Fruit fly (Drosophila melanogaster): ENCODE results near the gene CG12065.

DNA sequence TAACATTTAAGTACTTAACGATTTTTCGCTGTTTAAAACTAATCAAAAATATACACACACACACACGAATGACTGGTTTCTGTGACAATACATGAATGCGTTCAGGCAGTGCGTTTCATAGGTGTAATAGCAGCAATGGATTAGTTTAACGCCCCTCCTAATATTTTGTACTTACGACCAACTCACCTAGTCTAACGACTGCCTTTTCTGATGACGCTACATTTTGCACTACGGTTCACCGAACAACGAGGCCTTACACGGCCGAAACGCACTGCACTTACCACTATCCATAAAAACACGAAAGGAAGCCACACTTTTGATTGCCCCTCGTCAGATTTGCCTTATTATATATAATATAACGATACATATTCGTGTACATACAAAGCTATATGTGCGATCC lies 27.1 kb downstream of the CG12065 start:
- TF ChIP-seq Jra (GFP tag; optimal IDR thresholded peaks at IDR 0.05) = no peak
- TF ChIP-seq pan (optimal IDR thresholded peaks at IDR 0.05) = no peak
- TF ChIP-seq Hnf4 (GFP tag; optimal IDR thresholded peaks at IDR 0.05) = no peak
- no peak for TF ChIP-seq Dif (GFP tag; optimal IDR thresholded peaks at IDR 0.05; ENCODE audit: partially characterized antibody)
- no peak for TF ChIP-seq sv (GFP tag; optimal IDR thresholded peaks at IDR 0.05)
- TF ChIP-seq Abd-B (GFP tag; optimal IDR thresholded peaks at IDR 0.05) = no peak
- TF ChIP-seq psq (GFP tag; optimal IDR thresholded peaks at IDR 0.05) = peak; percentile 2
- TF ChIP-seq Sp1 (GFP tag; optimal IDR thresholded peaks at IDR 0.05) = no peak
- no peak for TF ChIP-seq Myc (optimal IDR thresholded peaks at IDR 0.05)
- TF ChIP-seq HLH106 (tag; optimal IDR thresholded peaks at IDR 0.05) = peak; percentile 60
- no peak for TF ChIP-seq woc (GFP tag; optimal IDR thresholded peaks at IDR 0.05)
